Fruit fly (Drosophila melanogaster): ENCODE results near the gene bcd.
A peak's percentile ranks its signal among the peaks of the same experiment; 100 is the strongest.

bcd gene

dm6 chr3R:6723537-6724171 is 35.6 kb downstream of the bcd start (continued):
- no peak for TF ChIP-seq CG7963 (GFP tag; IDR thresholded peaks at IDR 0.05; ENCODE audit: partially characterized antibody)
- no peak for TF ChIP-seq chinmo (GFP tag; IDR thresholded peaks at IDR 0.05; ENCODE audit: partially characterized antibody)
- no peak for TF ChIP-seq CG7271 (tag; optimal IDR thresholded peaks at IDR 0.05)
- TF ChIP-seq CG12744 (GFP tag; optimal IDR thresholded peaks at IDR 0.05): no peak
- TF ChIP-seq nerfin-1 (tag; optimal IDR thresholded peaks at IDR 0.05): peak; percentile 42
- TF ChIP-seq Vsx1 (GFP tag; optimal IDR thresholded peaks at IDR 0.05): no peak
- 0 out of 2 replicates have a peak, but pooled peaks have one; percentile 18 for TF ChIP-seq onecut (GFP tag; IDR thresholded peaks at IDR 0.05)
- TF ChIP-seq CG16813 (GFP tag; IDR thresholded peaks at IDR 0.05; ENCODE audit: partially characterized antibody): no peak
- no peak for TF ChIP-seq CG14014 (GFP tag; IDR thresholded peaks at IDR 0.05)
- no peak for TF ChIP-seq rib (GFP tag; IDR thresholded peaks at IDR 0.05)
- TF ChIP-seq CG1603 (tag; optimal IDR thresholded peaks at IDR 0.05): peak; percentile 49
- peak; percentile 44 for TF ChIP-seq D19A (tag; optimal IDR thresholded peaks at IDR 0.05)
- peak in 1 of 2 experiments; percentile 94 for TF ChIP-seq tll (GFP tag; optimal IDR thresholded peaks at IDR 0.05)
- TF ChIP-seq seq (GFP tag; IDR thresholded peaks at IDR 0.05): no peak
- peak; percentile 62 for TF ChIP-seq CG11504 (tag; optimal IDR thresholded peaks at IDR 0.05)
- peak in 1 of 2 experiments; percentile 2 for TF ChIP-seq dpn (GFP tag; optimal IDR thresholded peaks at IDR 0.05)
- no peak for TF ChIP-seq grn (GFP tag; optimal IDR thresholded peaks at IDR 0.05)
- no peak for TF ChIP-seq Opbp (GFP tag; IDR thresholded peaks at IDR 0.05; ENCODE audit: partially characterized antibody)
- no peak for TF ChIP-seq CG2116 (GFP tag; optimal IDR thresholded peaks at IDR 0.05)
- TF ChIP-seq Max (GFP tag; optimal IDR thresholded peaks at IDR 0.05): no peak
- TF ChIP-seq chif (GFP tag; optimal IDR thresholded peaks at IDR 0.05): peak in 1 of 2 experiments; percentile 35
- no peak for TF ChIP-seq sc (optimal IDR thresholded peaks at IDR 0.05)
- TF ChIP-seq sc (GFP tag; optimal IDR thresholded peaks at IDR 0.05): no peak
- TF ChIP-seq caup (GFP tag; optimal IDR thresholded peaks at IDR 0.05; ENCODE audit: severe bottlenecking): no peak
- TF ChIP-seq grau (tag; optimal IDR thresholded peaks at IDR 0.05): peak; percentile 37
- no peak for TF ChIP-seq C15 (GFP tag; IDR thresholded peaks at IDR 0.05)
- TF ChIP-seq CG11696 (GFP tag; IDR thresholded peaks at IDR 0.05): no peak
- TF ChIP-seq toy (GFP tag; IDR thresholded peaks at IDR 0.05): no peak
- peak; percentile 17 for TF ChIP-seq CG33557 (GFP tag; optimal IDR thresholded peaks at IDR 0.05)
- no peak for TF ChIP-seq Tbp (GFP tag; optimal IDR thresholded peaks at IDR 0.05)
- no peak for TF ChIP-seq CG11093 (GFP tag; IDR thresholded peaks at IDR 0.05)
- TF ChIP-seq CG6791 (GFP tag; IDR thresholded peaks at IDR 0.05; ENCODE audit: partially characterized antibody): no peak
- TF ChIP-seq NC2α (GFP tag; optimal IDR thresholded peaks at IDR 0.05): no peak
- no peak for TF ChIP-seq CG6765 (GFP tag; optimal IDR thresholded peaks at IDR 0.05)
- no peak for TF ChIP-seq ssp (GFP tag; IDR thresholded peaks at IDR 0.05)
- no peak for TF ChIP-seq slbo (GFP tag; IDR thresholded peaks at IDR 0.05)
- 0 out of 3 replicates have a peak, but pooled peaks have one; percentile 22 for TF ChIP-seq CG7357 (GFP tag; IDR thresholded peaks at IDR 0.05)
- TF ChIP-seq BtbVII (GFP tag; optimal IDR thresholded peaks at IDR 0.05): no peak
- no peak for TF ChIP-seq CG9215 (GFP tag; IDR thresholded peaks at IDR 0.05)
- no peak for TF ChIP-seq chm (GFP tag; IDR thresholded peaks at IDR 0.05)
- TF ChIP-seq exex (tag; optimal IDR thresholded peaks at IDR 0.05): no peak
- TF ChIP-seq sqz (GFP tag; optimal IDR thresholded peaks at IDR 0.05): no peak
- TF ChIP-seq CG7839 (tag; optimal IDR thresholded peaks at IDR 0.05): peak; percentile 47
- no peak for TF ChIP-seq Stat92E (GFP tag; optimal IDR thresholded peaks at IDR 0.05)
- TF ChIP-seq CG17359 (tag; optimal IDR thresholded peaks at IDR 0.05): no peak
- no peak; the same call in 1 of the 2 replicates for TF ChIP-seq sisA (GFP tag; IDR thresholded peaks at IDR 0.05)
- no peak for TF ChIP-seq mld (GFP tag; IDR thresholded peaks at IDR 0.05; ENCODE audit: partially characterized antibody)
- TF ChIP-seq CG7786 (GFP tag; optimal IDR thresholded peaks at IDR 0.05): no peak
- TF ChIP-seq tgo (GFP tag; IDR thresholded peaks at IDR 0.05): no peak

All from whole organism, embryonic.